Worm (Caenorhabditis elegans) whole organism, late embryonic: ENCODE measurements around the gene C02E7.6.

Experiments used
- C38D4.7 ChIP-seq: fragments of 200-800 bp; sonication (Bioruptor generic); optimal IDR thresholded peaks from 2 replicates; lab custom pipeline; 2018; ENCODE audit warnings: mild to moderate bottlenecking, missing genetic modification characterization, moderate library complexity, missing compliant biosample characterization
- K09A11.1 ChIP-seq: sonication (generic microtip); optimal IDR thresholded peaks from 2 replicates; lab custom pipeline; 2017; ENCODE audit warnings: antibody characterized with exemption, mild to moderate bottlenecking, missing genetic modification characterization, missing compliant biosample characterization; ENCODE audit not compliant: insufficient read depth
- Y22D7AL.16 ChIP-seq: sonication (generic microtip); optimal IDR thresholded peaks from 2 replicates; lab custom pipeline; 2016; ENCODE audit warnings: missing genetic modification characterization, missing compliant biosample characterization
- ahr-1 ChIP-seq: sonication (generic microtip); optimal IDR thresholded peaks from 2 replicates; lab custom pipeline; 2016; ENCODE audit warnings: missing genetic modification characterization, missing compliant biosample characterization
- ceh-14 ChIP-seq: sonication (generic microtip); optimal IDR thresholded peaks from 2 replicates; lab custom pipeline; 2016; ENCODE audit warnings: missing genotype, missing genetic modification characterization, missing compliant biosample characterization
- ceh-2 ChIP-seq: sonication (generic microtip); optimal IDR thresholded peaks from 2 replicates; lab custom pipeline; 2016; ENCODE audit warnings: missing genotype, missing genetic modification characterization, missing compliant biosample characterization
- ceh-22 ChIP-seq: sonication (generic microtip); optimal IDR thresholded peaks from 2 replicates; lab custom pipeline; 2017; ENCODE audit warnings: missing biosample characterization, missing genetic modification characterization
- ceh-30 ChIP-seq: fragments of 150-350 bp; optimal IDR thresholded peaks from 2 replicates; lab custom pipeline; 2014; ENCODE audit warnings: missing biosample characterization, missing genetic modification characterization
- ceh-31 ChIP-seq: sonication (generic microtip); optimal IDR thresholded peaks from 2 replicates; lab custom pipeline; 2016; ENCODE audit warnings: missing genetic modification characterization, missing compliant biosample characterization
- ceh-34 ChIP-seq: sonication (generic microtip); optimal IDR thresholded peaks from 2 replicates; lab custom pipeline; 2016; ENCODE audit warnings: mild to moderate bottlenecking, missing genetic modification characterization, missing compliant biosample characterization
- ceh-6 ChIP-seq: fragments of 200-800 bp; sonication (Bioruptor generic); optimal IDR thresholded peaks from 2 replicates; lab custom pipeline; 2018; ENCODE audit warnings: mild to moderate bottlenecking, missing genetic modification characterization, missing compliant biosample characterization
- ceh-9 ChIP-seq: sonication (generic microtip); optimal IDR thresholded peaks from 2 replicates; lab custom pipeline; 2016; ENCODE audit warnings: mild to moderate bottlenecking, missing genetic modification characterization, inconsistent platforms, missing compliant biosample characterization
- che-1 ChIP-seq: sonication (generic microtip); optimal IDR thresholded peaks from 2 replicates; lab custom pipeline; 2016; ENCODE audit warnings: mild to moderate bottlenecking, missing genetic modification characterization, missing compliant biosample characterization
- elt-4 ChIP-seq: sonication (generic microtip); optimal IDR thresholded peaks from 2 replicates; lab custom pipeline; 2016; ENCODE audit warnings: missing genetic modification characterization, missing compliant biosample characterization
- ets-4 ChIP-seq: sonication (generic microtip); optimal IDR thresholded peaks from 2 replicates; lab custom pipeline; 2016; ENCODE audit warnings: missing genetic modification characterization, missing compliant biosample characterization
- hlh-13 ChIP-seq: fragments of 200-800 bp; sonication (Bioruptor generic); optimal IDR thresholded peaks from 2 replicates; lab custom pipeline; 2018; ENCODE audit warnings: mild to moderate bottlenecking, missing genetic modification characterization, missing compliant biosample characterization
- hlh-30 ChIP-seq: sonication (generic microtip); optimal IDR thresholded peaks from 2 replicates; lab custom pipeline; 2017; ENCODE audit warnings: antibody characterized with exemption, missing genetic modification characterization, missing compliant biosample characterization; ENCODE audit not compliant: insufficient read depth
- hlh-6 ChIP-seq: sonication (generic microtip); optimal IDR thresholded peaks from 2 replicates; lab custom pipeline; 2016; ENCODE audit warnings: missing genotype, missing genetic modification characterization, missing compliant biosample characterization
- hlh-8 ChIP-seq: sonication (generic microtip); optimal IDR thresholded peaks from 2 replicates; lab custom pipeline; 2016; ENCODE audit warnings: missing genotype, missing genetic modification characterization, missing compliant biosample characterization
- lim-6 ChIP-seq: sonication (generic microtip); optimal IDR thresholded peaks from 2 replicates; lab custom pipeline; 2016; ENCODE audit warnings: missing genetic modification characterization, missing compliant biosample characterization
- madf-2 ChIP-seq: sonication (generic microtip); optimal IDR thresholded peaks from 2 replicates; lab custom pipeline; 2017; ENCODE audit warnings: missing genetic modification characterization, missing compliant biosample characterization
- mec-3 ChIP-seq: sonication (generic microtip); optimal IDR thresholded peaks from 2 replicates; lab custom pipeline; 2016; ENCODE audit warnings: borderline replicate concordance, missing genetic modification characterization, missing compliant biosample characterization
- nfya-1 ChIP-seq: sonication (generic microtip); optimal IDR thresholded peaks from 2 replicates; lab custom pipeline; 2017; ENCODE audit warnings: missing genetic modification characterization, mild to moderate bottlenecking, missing compliant biosample characterization, antibody characterized with exemption, moderate library complexity
- nhr-11 ChIP-seq: fragments of 150-350 bp; optimal IDR thresholded peaks from 2 replicates; lab custom pipeline; 2014; ENCODE audit warnings: missing biosample characterization, missing genetic modification characterization
- odd-2 ChIP-seq: sonication (generic microtip); optimal IDR thresholded peaks from 2 replicates; lab custom pipeline; 2017; ENCODE audit warnings: antibody characterized with exemption, mild to moderate bottlenecking, missing genetic modification characterization, missing compliant biosample characterization
- pag-3 ChIP-seq: sonication (generic microtip); optimal IDR thresholded peaks from 2 replicates; lab custom pipeline; 2016; ENCODE audit warnings: missing compliant biosample characterization, missing genetic modification characterization, borderline replicate concordance
- pat-9 ChIP-seq: fragments of 200-800 bp; sonication (Bioruptor generic); optimal IDR thresholded peaks from 2 replicates; lab custom pipeline; 2018; ENCODE audit warnings: mild to moderate bottlenecking, missing genetic modification characterization, moderate library complexity, missing compliant biosample characterization
- pax-1 ChIP-seq: fragments of 150-350 bp; optimal IDR thresholded peaks from 2 replicates; lab custom pipeline; 2014; ENCODE audit warnings: missing biosample characterization, missing genetic modification characterization
- sdc-2 ChIP-seq: sonication (generic microtip); optimal IDR thresholded peaks from 2 replicates; lab custom pipeline; 2016; ENCODE audit warnings: missing genotype, missing genetic modification characterization, missing compliant biosample characterization
- ttx-3 ChIP-seq: sonication (generic microtip); optimal IDR thresholded peaks from 2 replicates; lab custom pipeline; 2016; ENCODE audit warnings: missing genetic modification reagents, missing genetic modification characterization, missing compliant biosample characterization
- unc-42 ChIP-seq: sonication (generic microtip); optimal IDR thresholded peaks from 2 replicates; lab custom pipeline; 2016; ENCODE audit warnings: missing genotype, missing genetic modification characterization, missing compliant biosample characterization
- unc-55 ChIP-seq: sonication (generic microtip); optimal IDR thresholded peaks from 2 replicates; lab custom pipeline; 2017; ENCODE audit warnings: missing biosample characterization, missing genetic modification reagents, missing genetic modification characterization
- unc-86 ChIP-seq: sonication (generic microtip); optimal IDR thresholded peaks from 2 replicates; lab custom pipeline; 2016; ENCODE audit warnings: missing genetic modification characterization, missing compliant biosample characterization

The C02E7.6 gene

ce11 chrV:4944219-4944618 lies 25.2 kb downstream of the C02E7.6 start, which contains the start of gene str-211:
Gene str-211, minus strand, starts transcription at chrV:4944319.
- TF ChIP-seq ceh-2: no peak
- no peak for TF ChIP-seq odd-2 (tag; lab: Kevin White, UChicago)
- no peak for TF ChIP-seq ceh-6 (GFP tag; lab: Kevin White, UChicago)

- TF ChIP-seq unc-55 (no peak), ceh-31 (no peak), ceh-30 (tag; lab: Kevin White, UChicago) (no peak), lim-6 (tag; lab: Kevin White, UChicago) (no peak), hlh-30 (tag; lab: Kevin White, UChicago) (no peak), Y22D7AL.16 (tag; lab: Kevin White, UChicago) (no peak), elt-4 (tag; lab: Kevin White, UChicago) (no peak), C38D4.7 (no peak), mec-3 (tag; lab: Kevin White, UChicago) (no peak), pat-9 (tag; lab: Kevin White, UChicago) (no peak), ets-4 (tag; lab: Kevin White, UChicago) (no peak), che-1 (tag; lab: Kevin White, UChicago) (no peak), hlh-8 (tag; lab: Kevin White, UChicago) (no peak), hlh-6 (tag; lab: Kevin White, UChicago) (no peak), ceh-9 (tag; lab: Kevin White, UChicago) (no peak), pax-1 (no peak), madf-2 (tag; lab: Kevin White, UChicago) (no peak)
Measured at ce11 chrV:4948635-4949034, 29.6 kb downstream of the C02E7.6 start, which contains the start of gene str-209. Gene str-209, plus strand, starts transcription at chrV:4948935.

DNA sequence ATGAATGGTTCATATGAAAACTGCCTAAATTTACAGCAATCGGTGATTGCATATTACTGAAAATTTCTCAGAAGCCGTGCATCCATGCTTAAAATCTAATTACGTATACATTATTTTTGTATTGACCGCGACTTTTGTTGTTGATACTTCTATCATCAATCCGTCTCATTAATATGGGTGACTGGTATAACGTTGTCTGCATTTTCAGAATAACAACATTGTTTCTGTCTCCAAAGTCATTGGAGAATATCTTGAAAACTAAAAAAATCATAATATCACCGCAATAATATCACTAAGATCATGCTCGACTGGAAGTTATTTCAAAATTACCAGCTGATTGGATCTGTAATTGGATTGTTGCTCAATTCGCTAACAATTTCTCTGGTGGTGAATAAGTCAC lies 32.4 kb downstream of the C02E7.6 start, which contains the start of gene str-207:
Gene str-207 (plus strand): TSS at position 301 of the 400 bp plus-strand sequence.
- TF ChIP-seq sdc-2 (tag; lab: Kevin White, UChicago): no peak
- no peak for TF ChIP-seq hlh-13 (GFP tag; lab: Kevin White, UChicago)
- TF ChIP-seq ets-4 (tag; lab: Kevin White, UChicago): no peak

- TF ChIP-seq odd-2 (tag; lab: Kevin White, UChicago) (no peak), hlh-8 (tag; lab: Kevin White, UChicago) (no peak), hlh-6 (tag; lab: Kevin White, UChicago) (no peak), nhr-11 (no peak), ceh-31 (no peak)
Measured at ce11 chrV:4956529-4956928, 37.5 kb downstream of the C02E7.6 start, which contains the start of gene str-208. Gene str-208, plus strand, starts transcription at chrV:4956829.

- TF ChIP-seq ahr-1: no peak
- no peak for TF ChIP-seq hlh-30 (tag; lab: Kevin White, UChicago)
- TF ChIP-seq hlh-13 (GFP tag; lab: Kevin White, UChicago): no peak
- no peak for TF ChIP-seq che-1 (tag; lab: Kevin White, UChicago)
- no peak for TF ChIP-seq unc-86 (tag; lab: Kevin White, UChicago)
- no peak for TF ChIP-seq K09A11.1 (tag; lab: Kevin White, UChicago)
- TF ChIP-seq pax-1: no peak
- no peak for TF ChIP-seq ceh-22 (tag; lab: Kevin White, UChicago)
- no peak for TF ChIP-seq ceh-31
- TF ChIP-seq ceh-2: no peak
- no peak for TF ChIP-seq elt-4 (tag; lab: Kevin White, UChicago)
- TF ChIP-seq ttx-3 (tag; lab: Kevin White, UChicago): no peak
- no peak for TF ChIP-seq nfya-1 (tag; lab: Kevin White, UChicago)
- TF ChIP-seq nhr-11: no peak
- no peak for TF ChIP-seq unc-42
- TF ChIP-seq ceh-14 (tag; lab: Kevin White, UChicago): no peak
- no peak for TF ChIP-seq ceh-34
- TF ChIP-seq pag-3 (tag; lab: Kevin White, UChicago): no peak
Measured at ce11 chrV:4957619-4958018, 38.6 kb downstream of the C02E7.6 start.
